Worm (Caenorhabditis elegans) whole organism, L2 larva: Measurements from ENCODE around the gene T12G3.2.
A peak's percentile ranks its signal among the peaks of the same experiment; 100 is the strongest.

Source experiments
- C34F6.9 ChIP-seq: fragments of 150-350 bp; optimal IDR thresholded peaks from 2 replicates; lab custom pipeline; 2014; ENCODE audit warnings: missing biosample characterization, missing genetic modification characterization
- F13H6.1 ChIP-seq: sonication (generic microtip); optimal IDR thresholded peaks from 2 replicates; lab custom pipeline; 2016; ENCODE audit warnings: missing genetic modification characterization, missing compliant biosample characterization
- R02D3.7 ChIP-seq: fragments of 150-350 bp; optimal IDR thresholded peaks from 2 replicates; lab custom pipeline; 2014; ENCODE audit warnings: missing biosample characterization, missing genetic modification characterization
- Y55F3AM.14 ChIP-seq: fragments of 200-800 bp; sonication (Bioruptor generic); optimal IDR thresholded peaks from 2 replicates; lab custom pipeline; 2018; ENCODE audit warnings: mild to moderate bottlenecking, missing genetic modification characterization, missing compliant biosample characterization
- ZK546.5 ChIP-seq: sonication (generic microtip); optimal IDR thresholded peaks from 2 replicates; lab custom pipeline; 2017; ENCODE audit warnings: missing biosample characterization, missing genetic modification characterization
- alr-1 ChIP-seq: fragments of 150-350 bp; optimal IDR thresholded peaks from 2 replicates; lab custom pipeline; 2014; ENCODE audit warnings: missing biosample characterization, missing genetic modification characterization
- ama-1 ChIP-seq: fragments of 150-350 bp; optimal IDR thresholded peaks from 2 replicates; lab custom pipeline; 2018; ENCODE audit warnings: inconsistent platforms
- blmp-1 ChIP-seq: sonication (generic microtip); optimal IDR thresholded peaks from 2 replicates; lab custom pipeline; 2017; ENCODE audit warnings: missing genetic modification characterization, mild to moderate bottlenecking, missing compliant biosample characterization, antibody characterized with exemption, moderate library complexity; ENCODE audit not compliant: insufficient read depth
- ceh-16 ChIP-seq: fragments of 150-350 bp; optimal IDR thresholded peaks from 2 replicates; lab custom pipeline; 2014; ENCODE audit warnings: missing biosample characterization, missing genetic modification characterization
- ceh-82 ChIP-seq: fragments of 150-350 bp; optimal IDR thresholded peaks from 2 replicates; lab custom pipeline; 2014; ENCODE audit warnings: missing biosample characterization, missing genetic modification characterization
- crh-2 ChIP-seq: sonication (generic microtip); optimal IDR thresholded peaks from 2 replicates; lab custom pipeline; 2017; ENCODE audit warnings: missing biosample characterization, missing genetic modification characterization
- dmd-4 ChIP-seq: sonication (generic microtip); optimal IDR thresholded peaks from 2 replicates; lab custom pipeline; 2017; ENCODE audit warnings: missing biosample characterization, missing genetic modification characterization
- egl-27 ChIP-seq: sonication (generic microtip); optimal IDR thresholded peaks from 3 replicates; lab custom pipeline; 2017; ENCODE audit warnings: missing biosample characterization, missing genetic modification reagents, missing genetic modification characterization
- elt-1 ChIP-seq: fragments of 150-350 bp; optimal IDR thresholded peaks from 2 replicates; lab custom pipeline; 2014; ENCODE audit warnings: missing biosample characterization, missing genetic modification characterization
- elt-3 ChIP-seq: sonication (generic microtip); optimal IDR thresholded peaks from 2 replicates; lab custom pipeline; 2017; ENCODE audit warnings: missing biosample characterization, missing genetic modification characterization
- fos-1 ChIP-seq: fragments of 150-350 bp; optimal IDR thresholded peaks from 2 replicates; lab custom pipeline; 2014; ENCODE audit warnings: missing biosample characterization, missing genetic modification characterization
- gmeb-1 ChIP-seq: fragments of 150-350 bp; optimal IDR thresholded peaks from 2 replicates; lab custom pipeline; 2014; ENCODE audit warnings: missing biosample characterization, missing genetic modification characterization
- lin-11 ChIP-seq: fragments of 150-350 bp; sonication (generic microtip); optimal IDR thresholded peaks from 2 replicates; lab custom pipeline; 2014; ENCODE audit warnings: missing biosample characterization, missing genetic modification characterization, inconsistent platforms, mixed read lengths
- lin-39 ChIP-seq: fragments of 150-350 bp; optimal IDR thresholded peaks from 2 replicates; lab custom pipeline; 2014; ENCODE audit warnings: missing biosample characterization, missing genetic modification reagents, missing genetic modification characterization
- lsy-2 ChIP-seq, 2 experiments: fragments of 150-350 bp in 1 of 2; sonication (generic microtip) in 1 of 2; optimal IDR thresholded peaks; 2 replicates each; lab custom pipeline; 2014 to 2017; ENCODE audit warnings: missing biosample characterization in 2 of 2, missing genetic modification characterization in 2 of 2
- mab-5 ChIP-seq: fragments of 150-350 bp; optimal IDR thresholded peaks from 2 replicates; lab custom pipeline; 2014; ENCODE audit warnings: missing biosample characterization, missing genetic modification characterization
- mbf-1 ChIP-seq: sonication (generic microtip); optimal IDR thresholded peaks from 2 replicates; lab custom pipeline; 2017; ENCODE audit warnings: missing biosample characterization, missing genetic modification characterization
- mdl-1 ChIP-seq, 2 experiments: fragments of 150-350 bp in 1 of 2; sonication (generic microtip) in 1 of 2; optimal IDR thresholded peaks; 2 replicates each; lab custom pipeline; 2017; ENCODE audit warnings: missing biosample characterization in 2 of 2, missing genetic modification characterization in 2 of 2
- nhr-10 ChIP-seq: sonication (generic microtip); optimal IDR thresholded peaks from 2 replicates; lab custom pipeline; 2017; ENCODE audit warnings: missing biosample characterization, missing genetic modification characterization
- nhr-11 ChIP-seq: fragments of 150-350 bp; optimal IDR thresholded peaks from 2 replicates; lab custom pipeline; 2014; ENCODE audit warnings: missing biosample characterization, missing genetic modification characterization
- nhr-12 ChIP-seq: fragments of 150-350 bp; optimal IDR thresholded peaks from 2 replicates; lab custom pipeline; 2014; ENCODE audit warnings: missing biosample characterization, missing genetic modification characterization
- nhr-129 ChIP-seq: fragments of 150-350 bp; optimal IDR thresholded peaks from 2 replicates; lab custom pipeline; 2014; ENCODE audit warnings: missing biosample characterization, missing genetic modification characterization
- nhr-21 ChIP-seq: fragments of 150-350 bp; optimal IDR thresholded peaks from 2 replicates; lab custom pipeline; 2014; ENCODE audit warnings: missing biosample characterization, missing genetic modification characterization
- nhr-23 ChIP-seq: fragments of 150-350 bp; optimal IDR thresholded peaks from 2 replicates; lab custom pipeline; 2014; ENCODE audit warnings: missing biosample characterization, missing genetic modification reagents, missing genetic modification characterization
- nhr-237 ChIP-seq: fragments of 150-350 bp; optimal IDR thresholded peaks from 2 replicates; lab custom pipeline; 2014; ENCODE audit warnings: missing biosample characterization, missing genetic modification characterization
- nhr-25 ChIP-seq: fragments of 150-350 bp; sonication (generic microtip); optimal IDR thresholded peaks from 3 replicates; lab custom pipeline; 2014; ENCODE audit warnings: missing biosample characterization, missing genetic modification characterization
- nhr-6 ChIP-seq: fragments of 150-350 bp; optimal IDR thresholded peaks from 2 replicates; lab custom pipeline; 2014; ENCODE audit warnings: missing biosample characterization, missing genetic modification characterization
- nhr-77 ChIP-seq: fragments of 150-350 bp; optimal IDR thresholded peaks from 2 replicates; lab custom pipeline; 2014; ENCODE audit warnings: missing biosample characterization, missing genetic modification characterization
- sem-4 ChIP-seq: fragments of 150-350 bp; optimal IDR thresholded peaks from 2 replicates; lab custom pipeline; 2014; ENCODE audit warnings: missing biosample characterization, missing genetic modification reagents, missing genetic modification characterization
- skn-1 ChIP-seq: sonication (generic microtip); optimal IDR thresholded peaks from 2 replicates; lab custom pipeline; 2017; ENCODE audit warnings: missing biosample characterization, missing genetic modification characterization
- sma-3 ChIP-seq: sonication (generic microtip); optimal IDR thresholded peaks from 2 replicates; lab custom pipeline; 2016; ENCODE audit warnings: missing genetic modification reagents, missing genetic modification characterization, missing compliant biosample characterization
- sma-9 ChIP-seq, 2 experiments: fragments of 150-350 bp in 1 of 2; sonication (generic microtip) in 1 of 2; optimal IDR thresholded peaks; 2 replicates each; lab custom pipeline; 2014 to 2016; ENCODE audit warnings: missing genetic modification characterization in 2 of 2, mild to moderate bottlenecking in 1 of 2, missing biosample characterization in 1 of 2, missing compliant biosample characterization in 1 of 2, missing genetic modification reagents in 1 of 2, moderate library complexity in 1 of 2
- snpc-4 ChIP-seq: fragments of 150-350 bp; optimal IDR thresholded peaks from 2 replicates; lab custom pipeline; 2014; ENCODE audit warnings: missing biosample characterization, missing genetic modification characterization
- unc-39 ChIP-seq: fragments of 150-350 bp; optimal IDR thresholded peaks from 2 replicates; lab custom pipeline; 2014; ENCODE audit warnings: missing biosample characterization, missing genetic modification characterization
- unc-55 ChIP-seq: fragments of 150-350 bp; sonication (generic microtip); optimal IDR thresholded peaks from 3 replicates; lab custom pipeline; 2014; ENCODE audit warnings: missing biosample characterization, missing genetic modification reagents, missing genetic modification characterization
- unc-62 ChIP-seq: fragments of 150-350 bp; optimal IDR thresholded peaks from 2 replicates; lab custom pipeline; 2014; ENCODE audit warnings: missing biosample characterization, missing genetic modification reagents, missing genetic modification characterization
- zag-1 ChIP-seq: fragments of 150-350 bp; optimal IDR thresholded peaks from 2 replicates; lab custom pipeline; 2014; ENCODE audit warnings: missing biosample characterization, missing genetic modification characterization
- ztf-1 ChIP-seq: fragments of 200-800 bp; sonication (Bioruptor generic); conservative IDR thresholded peaks from 2 replicates; pipeline ENCODE4 v1.3.6; 2022; ENCODE audit warnings: missing genetic modification characterization, missing compliant biosample characterization
- ztf-11 ChIP-seq: sonication (generic microtip); optimal IDR thresholded peaks from 2 replicates; lab custom pipeline; 2017; ENCODE audit warnings: missing biosample characterization, missing genetic modification characterization
- ztf-4 ChIP-seq: fragments of 150-350 bp; optimal IDR thresholded peaks from 2 replicates; lab custom pipeline; 2014; ENCODE audit warnings: missing biosample characterization, missing genetic modification characterization

T12G3.2 gene

ce11 chrIV:12029074-12029473 lies 17.7 kb downstream of the T12G3.2 start, which contains the start of gene tgn-38:
Gene tgn-38 (minus strand): TSS chrIV:12029174.
- TF ChIP-seq unc-39 (tag; lab: Kevin White, UChicago) (no peak), ztf-11 (tag; lab: Kevin White, UChicago) (no peak), ceh-82 (tag; lab: Kevin White, UChicago) (no peak), nhr-129 (tag; lab: Kevin White, UChicago) (peak; percentile 22), nhr-77 (no peak), C34F6.9 (no peak), ztf-4 (no peak), nhr-23 (tag; lab: Kevin White, UChicago) (no peak)
- TF ChIP-seq, all 48 proteins: peak for 1

- TF ChIP-seq nhr-6 (tag; lab: Kevin White, UChicago) (no peak), elt-3 (tag; lab: Kevin White, UChicago) (no peak), elt-1 (no peak), Y55F3AM.14 (no peak), ztf-1 (GFP tag; lab: Robert Waterston, UW) (no peak), nhr-11 (tag; lab: Kevin White, UChicago) (no peak), lin-11 (no peak), F13H6.1 (no peak), C34F6.9 (no peak), dmd-4 (tag; lab: Kevin White, UChicago) (no peak), skn-1 (tag; lab: Kevin White, UChicago) (no peak), blmp-1 (tag; lab: Kevin White, UChicago) (peak; percentile 58), nhr-237 (tag; lab: Kevin White, UChicago) (no peak), mbf-1 (tag; lab: Kevin White, UChicago) (no peak), nhr-129 (tag; lab: Kevin White, UChicago) (peak; percentile 57), sma-9 (GFP tag; optimal IDR thresholded peaks at IDR 0.05; lab: Kevin White, UChicago) (peak; percentile 65), sma-9 (tag; optimal IDR thresholded peaks at IDR 0.05; lab: Kevin White, UChicago) (no peak), ceh-16 (tag; lab: Kevin White, UChicago) (peak; percentile 71), nhr-23 (tag; lab: Kevin White, UChicago) (no peak), sem-4 (tag; lab: Kevin White, UChicago) (no peak), ztf-4 (no peak), nhr-77 (no peak), unc-39 (tag; lab: Kevin White, UChicago) (no peak), zag-1 (tag; lab: Kevin White, UChicago) (no peak), unc-62 (no peak), gmeb-1 (tag; lab: Kevin White, UChicago) (no peak), lsy-2 (tag; optimal IDR thresholded peaks at IDR 0.05; lab: Kevin White, UChicago) (no peak), mdl-1 (tag; optimal IDR thresholded peaks at IDR 0.05; lab: Kevin White, UChicago) (no peak), fos-1 (peak; percentile 12), R02D3.7 (no peak), ama-1 (lab: Kevin White, UChicago) (no peak), nhr-21 (tag; lab: Kevin White, UChicago) (peak; percentile 68), snpc-4 (no peak), egl-27 (tag; lab: Kevin White, UChicago) (no peak), nhr-12 (tag; lab: Kevin White, UChicago) (no peak), ceh-82 (tag; lab: Kevin White, UChicago) (no peak), crh-2 (tag; lab: Kevin White, UChicago) (no peak), ZK546.5 (tag; lab: Kevin White, UChicago) (no peak), mab-5 (tag; lab: Kevin White, UChicago) (no peak), nhr-10 (tag; lab: Kevin White, UChicago) (no peak), unc-55 (no peak), sma-3 (GFP tag; lab: Kevin White, UChicago) (no peak), lin-39 (tag; lab: Kevin White, UChicago) (no peak), nhr-25 (peak; percentile 80), alr-1 (no peak)
Observed at ce11 chrIV:12021360-12021759, 25.4 kb downstream of the T12G3.2 start.
